Fruit fly (Drosophila melanogaster): ENCODE measurements around the gene Kap-alpha3.

The Kap-alpha3 gene

dm6 chr3R:9551013-9551658 is 26.4 kb downstream of the Kap-alpha3 start (continued):
- TF ChIP-seq grn (GFP tag; optimal IDR thresholded peaks at IDR 0.05) (no peak), Trl (optimal IDR thresholded peaks at IDR 0.05) (peak; percentile 93 to 95), Trl (GFP tag; optimal IDR thresholded peaks at IDR 0.05) (peak; percentile 65), slou (GFP tag; optimal IDR thresholded peaks at IDR 0.05) (no peak), mam (GFP tag; optimal IDR thresholded peaks at IDR 0.05) (peak; percentile 21), CG12744 (GFP tag; optimal IDR thresholded peaks at IDR 0.05) (peak; percentile 38), PHDP (tag; optimal IDR thresholded peaks at IDR 0.05) (no peak), cato (GFP tag; optimal IDR thresholded peaks at IDR 0.05; ENCODE audit: borderline replicate concordance) (no peak), CG30020 (tag; optimal IDR thresholded peaks at IDR 0.05) (no peak), CG6689 (GFP tag; IDR thresholded peaks at IDR 0.05) (no peak), her (GFP tag; optimal IDR thresholded peaks at IDR 0.05) (peak; percentile 68), Aef1 (GFP tag; IDR thresholded peaks at IDR 0.05) (no peak), CG7839 (tag; optimal IDR thresholded peaks at IDR 0.05) (no peak), fd64A (GFP tag; optimal IDR thresholded peaks at IDR 0.05) (peak; percentile 65), nau (GFP tag; optimal IDR thresholded peaks at IDR 0.05) (peak; percentile 71), bigmax (GFP tag; optimal IDR thresholded peaks at IDR 0.05) (peak; percentile 48), CG18764 (GFP tag; optimal IDR thresholded peaks at IDR 0.05) (no peak), Fer2 (tag; optimal IDR thresholded peaks at IDR 0.05) (no peak), zfh2 (GFP tag; optimal IDR thresholded peaks at IDR 0.05) (peak; percentile 16), CG11085 (GFP tag; IDR thresholded peaks at IDR 0.05) (no peak), CG30403 (GFP tag; optimal IDR thresholded peaks at IDR 0.05) (no peak), Fer1 (GFP tag; optimal IDR thresholded peaks at IDR 0.05) (peak; percentile 82), zf30C (GFP tag; optimal IDR thresholded peaks at IDR 0.05) (peak; percentile 0), bab2 (GFP tag; optimal IDR thresholded peaks at IDR 0.05) (peak; percentile 5), CG6813 (GFP tag; optimal IDR thresholded peaks at IDR 0.05) (peak; percentile 85), CG42726 (GFP tag; IDR thresholded peaks at IDR 0.05; ENCODE audit: partially characterized antibody) (no peak), knrl (GFP tag; IDR thresholded peaks at IDR 0.05; ENCODE audit: partially characterized antibody) (no peak), sqz (GFP tag; optimal IDR thresholded peaks at IDR 0.05) (no peak), NK7.1 (GFP tag; optimal IDR thresholded peaks at IDR 0.05) (no peak), CG15011 (GFP tag; optimal IDR thresholded peaks at IDR 0.05) (peak; percentile 19), cwo (GFP tag; optimal IDR thresholded peaks at IDR 0.05) (peak; percentile 13), lbe (GFP tag; optimal IDR thresholded peaks at IDR 0.05) (peak; percentile 58), CHES-1-like (GFP tag; optimal IDR thresholded peaks at IDR 0.05) (peak; percentile 60), CG18476 (GFP tag; optimal IDR thresholded peaks at IDR 0.05) (peak; percentile 22), CG7357 (GFP tag; IDR thresholded peaks at IDR 0.05) (no peak), GATAe (GFP tag; conservative IDR thresholded peaks at IDR 0.05) (no peak), CG33557 (GFP tag; optimal IDR thresholded peaks at IDR 0.05) (no peak), gem (tag; optimal IDR thresholded peaks at IDR 0.05) (no peak), CG7928 (GFP tag; optimal IDR thresholded peaks at IDR 0.05) (peak; percentile 60), Bgb (GFP tag; IDR thresholded peaks at IDR 0.05; ENCODE audit: partially characterized antibody) (no peak), btn (GFP tag; optimal IDR thresholded peaks at IDR 0.05) (no peak), NC2β (GFP tag; optimal IDR thresholded peaks at IDR 0.05) (peak; percentile 44), CG11695 (GFP tag; IDR thresholded peaks at IDR 0.05) (no peak), inv (GFP tag; IDR thresholded peaks at IDR 0.05; ENCODE audit: partially characterized antibody) (no peak), ham (GFP tag; IDR thresholded peaks at IDR 0.05) (no peak), lilli (GFP tag; optimal IDR thresholded peaks at IDR 0.05) (peak; percentile 25), sens-2 (GFP tag; IDR thresholded peaks at IDR 0.05) (no peak), bsh (GFP tag; optimal IDR thresholded peaks at IDR 0.05) (peak in 1 of 2 experiments; percentile 9), sug (tag; optimal IDR thresholded peaks at IDR 0.05) (peak; percentile 77), NC2α (GFP tag; optimal IDR thresholded peaks at IDR 0.05) (no peak)

Data from whole organism, embryonic.